Fruit fly (Drosophila melanogaster) whole organism, embryonic: ENCODE results near the gene NKCC.

Source experiments
- Ada2b ChIP-seq: fragments of 200-800 bp; sonication (Bioruptor generic); IDR thresholded peaks from 2 replicates; pipeline ENCODE4 v1.3.6; 2022; ENCODE audit warnings: missing biosample characterization, missing genetic modification characterization
- CG10147 ChIP-seq: fragments of 200-800 bp; sonication (Bioruptor generic); optimal IDR thresholded peaks from 2 replicates; lab custom pipeline; 2019; ENCODE audit warnings: missing biosample characterization, mild to moderate bottlenecking, missing genetic modification characterization, moderate library complexity
- CG10321 ChIP-seq: fragments of 200-800 bp; sonication (Bioruptor generic); IDR thresholded peaks from 2 replicates; pipeline ENCODE4 v1.3.6; 2022; ENCODE audit warnings: missing biosample characterization, missing genetic modification characterization
- CG10366 ChIP-seq: fragments of 200-800 bp; sonication (Bioruptor generic); IDR thresholded peaks from 2 replicates; pipeline ENCODE4 v1.3.6; 2022; ENCODE audit warnings: missing biosample characterization, missing genetic modification characterization
- CG11456 ChIP-seq: fragments of 200-800 bp; sonication (Bioruptor generic); IDR thresholded peaks from 3 replicates; pipeline ENCODE4 v1.3.6; 2022; ENCODE audit warnings: missing biosample characterization, missing genetic modification characterization
- CG12391 ChIP-seq: fragments of 200-800 bp; sonication (Bioruptor generic); optimal IDR thresholded peaks from 3 replicates; lab custom pipeline; 2018; ENCODE audit warnings: missing biosample characterization, mild to moderate bottlenecking, missing genetic modification characterization, moderate library complexity
- CG12744 ChIP-seq: fragments of 200-800 bp; sonication (Bioruptor generic); optimal IDR thresholded peaks from 2 replicates; lab custom pipeline; 2016; ENCODE audit warnings: missing biosample characterization, missing genetic modification characterization
- CG13123 ChIP-seq: fragments of 200-800 bp; sonication (Bioruptor generic); optimal IDR thresholded peaks from 2 replicates; lab custom pipeline; 2016; ENCODE audit warnings: missing biosample characterization, missing genetic modification characterization
- CG14710 ChIP-seq: fragments of 200-800 bp; sonication (Bioruptor generic); optimal IDR thresholded peaks from 3 replicates; lab custom pipeline; 2019; ENCODE audit warnings: missing biosample characterization, mild to moderate bottlenecking, missing genetic modification characterization, moderate library complexity
- CG16863 ChIP-seq: fragments of 200-800 bp; sonication (Bioruptor generic); optimal IDR thresholded peaks from 3 replicates; lab custom pipeline; 2016; ENCODE audit warnings: missing biosample characterization, missing genetic modification characterization
- CG17359 ChIP-seq: fragments of 200-800 bp; sonication (Bioruptor generic); optimal IDR thresholded peaks from 3 replicates; lab custom pipeline; 2018; ENCODE audit warnings: missing biosample characterization, mild to moderate bottlenecking, missing genetic modification characterization, moderate library complexity
- CG17802 ChIP-seq: fragments of 200-800 bp; sonication (Bioruptor generic); optimal IDR thresholded peaks from 2 replicates; lab custom pipeline; 2018; ENCODE audit warnings: missing biosample characterization, mild to moderate bottlenecking, missing genetic modification characterization, moderate library complexity
- CG18476 ChIP-seq: fragments of 200-800 bp; sonication (Bioruptor generic); optimal IDR thresholded peaks from 2 replicates; lab custom pipeline; 2016; ENCODE audit warnings: missing biosample characterization, mild to moderate bottlenecking, missing genetic modification characterization
- CG18599 ChIP-seq: fragments of 200-800 bp; sonication (Bioruptor generic); optimal IDR thresholded peaks from 3 replicates; lab custom pipeline; 2017; ENCODE audit warnings: missing biosample characterization, missing genetic modification characterization, mild to moderate bottlenecking, moderate library complexity, missing genetic modification reagents
- CG2120 ChIP-seq: fragments of 200-800 bp; sonication (Bioruptor generic); optimal IDR thresholded peaks from 3 replicates; lab custom pipeline; 2016; ENCODE audit warnings: missing biosample characterization, missing genetic modification characterization
- CG31224 ChIP-seq: fragments of 200-800 bp; sonication (Bioruptor generic); IDR thresholded peaks from 2 replicates; pipeline ENCODE4 v1.3.6; 2022; ENCODE audit warnings: missing biosample characterization, missing genetic modification characterization
- CG31388 ChIP-seq: fragments of 200-800 bp; sonication (Bioruptor generic); optimal IDR thresholded peaks from 2 replicates; lab custom pipeline; 2016; ENCODE audit warnings: missing biosample characterization, missing genetic modification characterization
- CG4617 ChIP-seq: fragments of 200-800 bp; sonication (Bioruptor generic); optimal IDR thresholded peaks from 3 replicates; lab custom pipeline; 2016; ENCODE audit warnings: missing biosample characterization, missing genetic modification characterization, borderline replicate concordance
- CG4854 ChIP-seq: fragments of 200-800 bp; sonication (Bioruptor generic); optimal IDR thresholded peaks from 2 replicates; lab custom pipeline; 2016; ENCODE audit warnings: missing biosample characterization, missing genetic modification characterization, inconsistent platforms
- CG6765 ChIP-seq: fragments of 200-800 bp; sonication (Bioruptor generic); optimal IDR thresholded peaks from 3 replicates; lab custom pipeline; 2017; ENCODE audit warnings: missing biosample characterization, mild to moderate bottlenecking, missing genetic modification characterization
- CG7271 ChIP-seq: fragments of 200-800 bp; sonication (Bioruptor generic); optimal IDR thresholded peaks from 2 replicates; lab custom pipeline; 2018; ENCODE audit warnings: missing biosample characterization, mild to moderate bottlenecking, missing genetic modification characterization, moderate library complexity
- CG7556 ChIP-seq: fragments of 200-800 bp; sonication (Bioruptor generic); optimal IDR thresholded peaks from 2 replicates; lab custom pipeline; 2017; ENCODE audit warnings: missing biosample characterization, mild to moderate bottlenecking, missing genetic modification characterization
- CG7745 ChIP-seq: fragments of 200-800 bp; sonication (Bioruptor generic); optimal IDR thresholded peaks from 2 replicates; lab custom pipeline; 2018; ENCODE audit warnings: missing biosample characterization, mild to moderate bottlenecking, missing genetic modification characterization, moderate library complexity
- CG7786 ChIP-seq: fragments of 200-800 bp; sonication (Bioruptor generic); optimal IDR thresholded peaks from 2 replicates; lab custom pipeline; 2016; ENCODE audit warnings: missing biosample characterization, missing genetic modification characterization
- CG8388 ChIP-seq: fragments of 200-800 bp; sonication (Bioruptor generic); optimal IDR thresholded peaks from 2 replicates; lab custom pipeline; 2019; ENCODE audit warnings: missing biosample characterization, mild to moderate bottlenecking, missing genetic modification characterization, moderate library complexity
- Camta ChIP-seq: fragments of 200-800 bp; sonication (Bioruptor generic); optimal IDR thresholded peaks from 2 replicates; lab custom pipeline; 2016; ENCODE audit warnings: missing biosample characterization, missing genetic modification characterization
- CoRest ChIP-seq: fragments of 200-800 bp; sonication (Bioruptor generic); optimal IDR thresholded peaks from 3 replicates; lab custom pipeline; 2018; ENCODE audit warnings: missing biosample characterization, mild to moderate bottlenecking, missing genetic modification characterization, moderate library complexity
- D19A ChIP-seq: fragments of 200-800 bp; optimal IDR thresholded peaks from 3 replicates; lab custom pipeline; 2019; ENCODE audit warnings: missing biosample characterization, mild to moderate bottlenecking, missing genetic modification characterization, moderate library complexity
- Dip3 ChIP-seq: fragments of 200-800 bp; sonication (Bioruptor generic); optimal IDR thresholded peaks from 3 replicates; lab custom pipeline; 2016; ENCODE audit warnings: missing biosample characterization, missing genetic modification characterization
- Fer1 ChIP-seq: fragments of 200-800 bp; sonication (Bioruptor generic); optimal IDR thresholded peaks from 2 replicates; lab custom pipeline; 2017; ENCODE audit warnings: missing biosample characterization, mild to moderate bottlenecking, missing genetic modification characterization
- Gug ChIP-seq: fragments of 200-800 bp; sonication (Bioruptor generic); IDR thresholded peaks from 4 replicates; pipeline ENCODE4 v1.3.6; 2022; ENCODE audit warnings: missing biosample characterization, missing genetic modification characterization
- Hr39 ChIP-seq: fragments of >200 bp; optimal IDR thresholded peaks from 2 replicates; lab custom pipeline; 2017
- Mrtf ChIP-seq: fragments of 200-800 bp; sonication (Bioruptor generic); IDR thresholded peaks from 3 replicates; pipeline ENCODE4 v1.3.6; 2022; ENCODE audit warnings: missing biosample characterization, missing genetic modification characterization
- NC2α ChIP-seq: fragments of 200-800 bp; sonication (Bioruptor generic); optimal IDR thresholded peaks from 2 replicates; lab custom pipeline; 2016; ENCODE audit warnings: missing biosample characterization, missing genetic modification characterization
- Ptx1 ChIP-seq: fragments of 200-800 bp; sonication (Bioruptor generic); IDR thresholded peaks from 2 replicates; pipeline ENCODE4 v1.3.6; 2022; ENCODE audit warnings: missing biosample characterization, missing genetic modification characterization
- Rx ChIP-seq: fragments of 200-800 bp; sonication (Bioruptor generic); IDR thresholded peaks from 2 replicates; pipeline ENCODE4 v1.3.6; 2022; ENCODE audit warnings: missing biosample characterization, missing genetic modification characterization
- Six4 ChIP-seq: fragments of 200-800 bp; sonication (Bioruptor generic); optimal IDR thresholded peaks from 2 replicates; lab custom pipeline; 2016; ENCODE audit warnings: missing biosample characterization, missing genetic modification characterization
- Xbp1 ChIP-seq: fragments of 200-800 bp; sonication (Bioruptor generic); optimal IDR thresholded peaks from 3 replicates; lab custom pipeline; 2016; ENCODE audit warnings: missing biosample characterization, mild to moderate bottlenecking, missing genetic modification characterization
- bab2 ChIP-seq: fragments of 200-800 bp; sonication (Bioruptor generic); optimal IDR thresholded peaks from 2 replicates; lab custom pipeline; 2016; ENCODE audit warnings: missing biosample characterization, missing genetic modification characterization
- cg ChIP-seq: fragments of 200-800 bp; sonication (Bioruptor generic); optimal IDR thresholded peaks from 3 replicates; lab custom pipeline; 2019; ENCODE audit warnings: missing biosample characterization, mild to moderate bottlenecking, missing genetic modification characterization, moderate library complexity
- corto ChIP-seq: fragments of 200-800 bp; sonication (Bioruptor generic); optimal IDR thresholded peaks from 2 replicates; lab custom pipeline; 2016; ENCODE audit warnings: missing biosample characterization, mild to moderate bottlenecking, missing genetic modification characterization, moderate library complexity
- danr ChIP-seq: fragments of 200-800 bp; sonication (Bioruptor generic); IDR thresholded peaks from 2 replicates; pipeline ENCODE4 v1.3.6; 2022; ENCODE audit warnings: missing biosample characterization, missing genetic modification characterization
- dati ChIP-seq: fragments of 200-800 bp; sonication (Bioruptor generic); IDR thresholded peaks from 2 replicates; pipeline ENCODE4 v1.3.6; 2022; ENCODE audit warnings: missing biosample characterization, missing genetic modification characterization
- dmrt11E ChIP-seq: fragments of 200-800 bp; sonication (Bioruptor generic); optimal IDR thresholded peaks from 3 replicates; lab custom pipeline; 2018; ENCODE audit warnings: missing biosample characterization, mild to moderate bottlenecking, missing genetic modification characterization, moderate library complexity
- ind ChIP-seq: fragments of 200-800 bp; sonication (Bioruptor generic); optimal IDR thresholded peaks from 3 replicates; lab custom pipeline; 2016; ENCODE audit warnings: missing biosample characterization, missing genetic modification characterization
- onecut ChIP-seq: fragments of 200-800 bp; sonication (Bioruptor generic); IDR thresholded peaks from 2 replicates; pipeline ENCODE4 v1.3.6; 2022; ENCODE audit warnings: missing biosample characterization, missing genetic modification characterization
- ranshi ChIP-seq: fragments of 200-800 bp; sonication (Bioruptor generic); IDR thresholded peaks from 2 replicates; pipeline ENCODE4 v1.3.6; 2022; ENCODE audit warnings: missing biosample characterization, missing genetic modification characterization
- ro ChIP-seq: fragments of 200-800 bp; sonication (Bioruptor generic); IDR thresholded peaks from 2 replicates; pipeline ENCODE4 v1.3.6; 2022; ENCODE audit warnings: missing biosample characterization, missing genetic modification characterization
- sens ChIP-seq: fragments of 200-800 bp; sonication (Bioruptor generic); peaks from one replicate; lab custom pipeline; 2016; ENCODE audit warnings: missing biosample characterization, missing genetic modification characterization
- slou ChIP-seq: fragments of 200-800 bp; sonication (Bioruptor generic); optimal IDR thresholded peaks from 3 replicates; lab custom pipeline; 2016; ENCODE audit warnings: missing biosample characterization, missing genetic modification characterization
- wek ChIP-seq: fragments of 200-800 bp; sonication (Bioruptor generic); optimal IDR thresholded peaks from 3 replicates; lab custom pipeline; 2018; ENCODE audit warnings: missing biosample characterization, mild to moderate bottlenecking, missing genetic modification characterization, moderate library complexity

The NKCC gene

dm6 chr3R:5485295-5485718 is 17.2 kb downstream of the NKCC start, which contains the start of gene CG31550 (continued):
- TF ChIP-seq sens (peak; percentile 75), CG12391 (tag; lab: Kevin White, UChicago) (peak; percentile 82), NC2α (GFP tag; lab: Kevin White, UChicago) (no peak), D19A (no peak), CG12744 (GFP tag; lab: Kevin White, UChicago) (peak; percentile 11), CG7745 (tag; lab: Kevin White, UChicago) (no peak), CG16863 (GFP tag; lab: Kevin White, UChicago) (peak; percentile 22), dmrt11E (tag; lab: Kevin White, UChicago) (peak; percentile 75), CG10321 (GFP tag; lab: Robert Waterston, UW) (no peak), CG14710 (peak; percentile 74), CG10147 (peak; percentile 64), CG4617 (GFP tag; lab: Kevin White, UChicago) (peak; percentile 75), bab2 (peak; percentile 46), CG7271 (tag; lab: Kevin White, UChicago) (peak; percentile 38), CG17359 (tag; lab: Kevin White, UChicago) (peak; percentile 72), CG8388 (GFP tag; lab: Kevin White, UChicago) (peak; percentile 62), dati (GFP tag; lab: Robert Waterston, UW) (no peak), Rx (GFP tag; lab: Robert Waterston, UW) (peak; percentile 16; the same call in 1 of the 2 replicates), CG17802 (tag; lab: Kevin White, UChicago) (peak; percentile 37), Gug (peak; percentile 57; the same call in 3 of the 4 replicates), CG10366 (GFP tag; lab: Robert Waterston, UW) (peak; percentile 79), CG31388 (peak; percentile 52), danr (GFP tag; lab: Robert Waterston, UW) (peak; percentile 27; the same call in 1 of the 2 replicates), Mrtf (GFP tag; lab: Robert Waterston, UW) (peak; percentile 63; the same call in 2 of the 3 replicates), ind (GFP tag; lab: Kevin White, UChicago) (peak; percentile 78), CG13123 (GFP tag; lab: Kevin White, UChicago) (peak; percentile 39), CG6765 (GFP tag; lab: Kevin White, UChicago) (peak; percentile 12), Hr39 (no peak), CG7556 (GFP tag; lab: Kevin White, UChicago) (peak; percentile 55), Dip3 (GFP tag; lab: Kevin White, UChicago) (peak; percentile 19), Ptx1 (GFP tag; lab: Robert Waterston, UW) (peak; percentile 87), Fer1 (peak; percentile 40), CG18476 (peak; percentile 27), CG31224 (GFP tag; lab: Robert Waterston, UW) (peak; percentile 71), Six4 (peak; percentile 43), Ada2b (GFP tag; lab: Robert Waterston, UW) (peak; percentile 72), CoRest (tag; lab: Kevin White, UChicago) (peak; percentile 84), slou (no peak), CG18599 (GFP tag; lab: Kevin White, UChicago) (peak; percentile 55), onecut (0 out of 2 replicates have a peak, but pooled peaks have one; percentile 30), Xbp1 (GFP tag; lab: Kevin White, UChicago) (peak; percentile 82), CG11456 (peak; percentile 83), corto (no peak), cg (GFP tag; lab: Kevin White, UChicago) (no peak), Camta (GFP tag; lab: Kevin White, UChicago) (no peak), wek (GFP tag; lab: Kevin White, UChicago) (peak; percentile 6), ro (peak; percentile 49), CG7786 (GFP tag; lab: Kevin White, UChicago) (peak; percentile 62), CG4854 (GFP tag; lab: Kevin White, UChicago) (no peak), CG2120 (peak; percentile 78), ranshi (peak; percentile 78)
